Worm (Caenorhabditis elegans) whole organism, L4/young adult: Measurements from ENCODE around the gene T27A8.2.

ENCODE experiments used
- W03F9.2 ChIP-seq: fragments of 150-350 bp; optimal IDR thresholded peaks from 2 replicates; lab custom pipeline; 2014; ENCODE audit warnings: missing biosample characterization, missing genetic modification characterization
- dao-5 ChIP-seq: sonication (generic microtip); optimal IDR thresholded peaks from 2 replicates; lab custom pipeline; 2016; ENCODE audit warnings: missing genotype, missing genetic modification characterization, moderate library complexity, missing compliant biosample characterization
- him-1 ChIP-seq: sonication (generic microtip); optimal IDR thresholded peaks from 2 replicates; lab custom pipeline; 2016; ENCODE audit warnings: missing genotype, missing genetic modification reagents, missing genetic modification characterization, missing compliant biosample characterization

T27A8.2 gene

DNA sequence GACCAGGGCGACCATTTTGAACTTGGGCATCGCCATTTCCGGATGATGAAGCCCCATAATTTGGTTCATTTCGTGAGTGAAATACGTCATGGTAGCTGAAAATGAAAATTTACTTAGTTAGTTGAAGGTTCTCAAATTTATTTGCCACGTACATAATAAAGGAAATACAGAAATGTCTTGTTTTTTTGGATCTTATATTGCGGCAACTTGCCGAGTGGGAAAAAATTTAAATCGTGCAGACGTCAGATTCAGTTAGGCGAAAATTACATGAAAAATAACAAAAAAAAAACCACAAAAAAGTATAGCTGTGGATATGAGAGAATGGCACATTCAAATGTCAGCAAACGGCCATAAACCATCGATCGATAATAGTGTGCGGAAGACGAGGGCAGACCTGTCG lies at the start of gene T27A8.2:
T27A8.2 (minus strand) TSS at position 101 of the 400 bp plus-strand sequence.
- TF ChIP-seq W03F9.2 (tag; lab: Kevin White, UChicago) (no peak), dao-5 (tag; lab: Kevin White, UChicago) (no peak), him-1 (tag; lab: Kevin White, UChicago) (no peak)

DNA sequence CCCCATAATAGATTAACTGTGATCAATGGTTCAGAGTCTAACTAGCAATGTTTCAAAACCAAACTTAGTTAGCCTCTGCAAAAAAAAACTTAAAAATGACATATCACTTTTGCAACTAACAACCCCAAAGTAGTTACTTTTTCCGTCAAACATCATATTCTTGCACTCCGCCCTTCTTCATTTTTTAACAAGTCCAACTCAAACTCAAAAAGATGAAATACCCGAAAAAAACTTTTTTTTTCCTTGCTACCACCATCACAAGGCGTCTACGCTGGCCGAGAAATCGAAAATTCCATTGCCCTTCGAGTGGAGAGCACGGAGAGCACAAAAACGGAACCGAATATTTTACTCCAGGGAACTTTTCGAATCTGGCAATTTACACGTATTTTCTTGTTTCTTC lies 47.1 kb upstream of the T27A8.2 start:
- no peak for TF ChIP-seq dao-5 (tag; lab: Kevin White, UChicago)
- no peak for TF ChIP-seq W03F9.2 (tag; lab: Kevin White, UChicago)
- TF ChIP-seq him-1 (tag; lab: Kevin White, UChicago): no peak

DNA sequence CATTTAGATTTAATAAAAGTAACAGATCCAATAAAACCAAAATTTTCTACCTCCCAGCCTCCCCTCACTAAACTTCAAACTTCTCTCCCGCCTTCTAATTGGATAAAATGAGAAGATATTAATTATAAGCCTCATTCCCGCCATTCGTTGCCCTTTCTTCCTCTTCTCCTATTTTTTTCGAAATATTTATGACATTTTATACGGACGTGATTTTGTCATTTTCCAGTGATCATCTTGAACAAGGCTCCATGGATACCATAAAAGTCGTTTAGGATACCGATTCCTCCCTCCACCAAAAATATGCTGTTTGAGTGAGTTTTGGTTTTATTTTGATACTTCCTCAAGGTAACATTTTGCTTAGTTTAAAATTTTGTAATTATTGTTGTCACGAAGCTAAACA lies 44.7 kb upstream of the T27A8.2 start, which contains the start of gene ZK1073.2:
ZK1073.2 (plus strand) TSS at position 301 of the 400 bp plus-strand sequence.
- TF ChIP-seq W03F9.2 (tag; lab: Kevin White, UChicago) (no peak), dao-5 (tag; lab: Kevin White, UChicago) (no peak), him-1 (tag; lab: Kevin White, UChicago) (no peak)

DNA sequence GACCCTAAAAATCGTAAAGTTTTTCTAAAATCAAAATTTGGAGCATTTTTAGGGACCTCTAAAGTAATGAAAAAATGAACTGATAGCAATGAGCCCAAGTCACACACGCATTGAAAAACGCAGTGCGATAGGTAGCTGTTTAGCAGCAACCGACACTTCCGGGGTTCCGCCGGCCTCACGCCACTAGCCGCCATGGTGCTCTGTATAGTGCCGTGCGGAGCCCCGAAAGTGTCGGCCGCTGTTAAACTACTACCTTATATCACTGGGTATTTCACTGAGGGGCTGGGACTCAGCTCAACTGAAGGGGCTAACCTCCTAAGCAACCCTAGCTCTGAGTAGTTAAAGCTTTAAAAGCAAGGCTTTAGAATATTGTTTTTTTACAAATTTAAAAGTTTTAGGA lies 40.5 kb upstream of the T27A8.2 start:
- TF ChIP-seq W03F9.2 (tag; lab: Kevin White, UChicago) (no peak), him-1 (tag; lab: Kevin White, UChicago) (no peak), dao-5 (tag; lab: Kevin White, UChicago) (no peak)

DNA sequence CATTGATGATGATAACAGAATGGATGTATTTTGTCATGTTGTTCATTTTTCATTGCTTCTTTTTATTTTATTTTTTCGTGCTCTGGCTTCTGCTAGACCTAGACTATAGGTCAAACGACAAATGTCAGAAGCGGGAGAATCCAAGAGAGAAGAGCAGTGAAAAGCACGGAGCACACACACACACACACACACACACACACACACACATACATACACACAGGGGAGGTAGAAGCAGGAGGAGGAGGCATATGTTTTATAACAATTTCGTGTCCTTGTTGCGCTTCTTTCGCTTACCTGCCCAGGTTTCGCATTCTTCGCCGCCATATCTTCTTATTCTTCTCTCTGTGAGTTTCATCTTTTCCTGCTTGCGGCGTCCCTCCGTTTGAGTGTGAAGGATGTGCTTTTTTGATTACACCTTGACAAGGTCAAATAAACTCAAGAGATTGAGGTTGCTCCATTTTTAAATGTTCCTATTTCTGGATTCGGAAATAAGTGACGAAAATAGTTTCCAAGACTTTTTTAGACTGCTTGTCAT lies 39.4 kb upstream of the T27A8.2 start:
- TF ChIP-seq W03F9.2 (tag; lab: Kevin White, UChicago) (no peak), dao-5 (tag; lab: Kevin White, UChicago) (no peak), him-1 (tag; lab: Kevin White, UChicago) (no peak)

DNA sequence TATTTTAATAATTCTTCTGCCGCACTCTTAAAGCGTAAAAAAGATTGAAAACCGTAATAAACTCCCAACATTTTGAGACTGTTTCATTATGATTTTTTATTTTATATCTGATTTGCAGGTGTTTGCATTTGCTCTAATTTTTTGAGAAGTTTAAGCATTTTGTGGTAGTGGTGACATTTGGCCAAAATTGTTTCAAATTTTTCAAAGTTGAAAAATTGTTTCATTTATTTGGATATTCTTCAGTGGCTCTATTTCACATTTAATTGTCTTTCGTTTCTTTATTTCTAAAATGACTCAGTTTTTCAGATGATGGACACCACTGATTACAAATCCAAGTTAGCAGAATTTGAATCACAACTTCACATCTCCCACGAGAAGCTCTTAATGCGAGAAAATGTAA lies 35.6 kb upstream of the T27A8.2 start, which contains the start of gene C30F2.5:
C30F2.5 (plus strand) TSS at position 301 of the 400 bp plus-strand sequence.
- TF ChIP-seq W03F9.2 (tag; lab: Kevin White, UChicago): no peak
- no peak for TF ChIP-seq dao-5 (tag; lab: Kevin White, UChicago)
- TF ChIP-seq him-1 (tag; lab: Kevin White, UChicago): no peak

DNA sequence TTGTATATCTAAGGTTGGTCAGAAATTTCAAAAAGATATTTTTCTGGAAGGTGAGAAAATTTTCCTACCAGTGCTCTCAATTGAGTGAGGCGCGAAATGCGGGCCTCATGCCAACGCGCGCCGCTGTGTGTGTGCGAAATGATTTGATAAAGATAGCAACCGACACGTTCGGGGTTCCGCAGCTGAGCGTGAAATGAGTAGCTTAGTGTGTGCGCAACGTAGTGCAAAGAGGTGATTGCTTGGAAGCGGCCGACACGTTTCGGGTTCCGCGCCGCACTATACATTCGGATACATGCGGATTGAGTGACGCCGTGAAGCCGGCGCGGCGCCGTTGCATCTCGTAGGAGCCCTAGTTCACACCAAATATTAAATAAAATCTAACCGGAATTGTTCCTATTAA lies 32.4 kb upstream of the T27A8.2 start:
- TF ChIP-seq dao-5 (tag; lab: Kevin White, UChicago) (no peak), W03F9.2 (tag; lab: Kevin White, UChicago) (no peak), him-1 (tag; lab: Kevin White, UChicago) (no peak)

DNA sequence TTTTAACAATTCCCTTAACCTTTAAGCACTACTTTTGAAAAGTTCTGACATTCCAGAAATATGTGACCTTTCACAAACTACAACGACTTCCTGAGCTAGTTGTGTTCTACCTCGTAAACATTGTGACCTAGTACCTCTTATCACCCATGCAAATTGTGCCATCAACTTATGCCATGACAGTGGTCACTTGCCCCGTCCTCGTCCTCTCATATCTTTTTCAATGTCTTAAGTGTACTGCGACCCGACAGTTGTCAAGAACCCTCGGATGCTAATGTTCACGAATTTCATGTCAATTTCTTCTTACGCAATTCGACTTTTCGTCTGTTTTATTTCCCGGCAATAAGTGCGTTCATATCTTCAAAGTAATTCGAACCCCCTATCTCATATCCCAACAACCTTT lies 29.1 kb upstream of the T27A8.2 start:
- TF ChIP-seq him-1 (tag; lab: Kevin White, UChicago) (no peak), W03F9.2 (tag; lab: Kevin White, UChicago) (no peak), dao-5 (tag; lab: Kevin White, UChicago) (no peak)

DNA sequence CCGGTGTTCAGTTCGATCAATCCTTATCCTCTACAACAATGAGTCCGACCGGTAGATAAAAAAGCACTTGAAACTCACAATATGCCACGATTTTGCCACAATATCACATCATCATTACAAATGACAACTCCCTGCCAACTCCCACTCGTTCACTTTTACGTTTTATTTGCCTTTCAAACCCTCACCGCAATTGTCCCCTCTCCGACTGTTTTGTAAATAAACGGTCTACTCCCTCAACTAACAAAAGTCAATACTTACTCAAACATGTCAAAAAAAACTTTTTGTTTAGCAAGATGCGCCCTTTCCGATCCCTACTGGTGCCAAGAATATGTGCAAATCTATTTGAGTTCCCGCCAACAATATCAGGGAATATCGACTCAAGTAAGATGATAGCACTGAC lies 26.3 kb upstream of the T27A8.2 start, which contains the start of gene C30F2.2:
C30F2.2 (minus strand) TSS at position 122 of the 400 bp plus-strand sequence.
- TF ChIP-seq him-1 (tag; lab: Kevin White, UChicago): no peak
- TF ChIP-seq W03F9.2 (tag; lab: Kevin White, UChicago): no peak
- TF ChIP-seq dao-5 (tag; lab: Kevin White, UChicago): no peak

DNA sequence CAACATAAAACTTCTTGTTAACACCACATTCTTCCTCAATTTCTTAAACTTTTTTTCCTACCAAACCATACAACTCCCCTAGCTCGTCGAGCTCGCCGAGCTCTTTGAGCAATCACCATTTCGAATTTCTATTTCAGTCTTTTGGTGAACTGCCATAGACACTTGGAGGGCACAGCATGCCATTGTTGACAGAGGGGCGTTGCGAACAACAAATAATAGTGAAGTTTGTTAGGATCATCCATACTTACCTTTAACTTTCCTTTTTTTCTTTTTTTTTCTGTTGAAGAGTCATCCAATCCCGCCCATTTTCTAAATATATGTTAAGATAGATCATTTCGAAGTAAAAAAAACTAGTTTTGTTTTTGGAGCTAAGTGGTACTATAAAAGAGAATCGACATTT lies 23.3 kb upstream of the T27A8.2 start, which contains the start of gene idpp-14:
idpp-14 (plus strand) TSS at position 324 of the 400 bp plus-strand sequence.
- no peak for TF ChIP-seq dao-5 (tag; lab: Kevin White, UChicago)
- no peak for TF ChIP-seq him-1 (tag; lab: Kevin White, UChicago)
- no peak for TF ChIP-seq W03F9.2 (tag; lab: Kevin White, UChicago)

DNA sequence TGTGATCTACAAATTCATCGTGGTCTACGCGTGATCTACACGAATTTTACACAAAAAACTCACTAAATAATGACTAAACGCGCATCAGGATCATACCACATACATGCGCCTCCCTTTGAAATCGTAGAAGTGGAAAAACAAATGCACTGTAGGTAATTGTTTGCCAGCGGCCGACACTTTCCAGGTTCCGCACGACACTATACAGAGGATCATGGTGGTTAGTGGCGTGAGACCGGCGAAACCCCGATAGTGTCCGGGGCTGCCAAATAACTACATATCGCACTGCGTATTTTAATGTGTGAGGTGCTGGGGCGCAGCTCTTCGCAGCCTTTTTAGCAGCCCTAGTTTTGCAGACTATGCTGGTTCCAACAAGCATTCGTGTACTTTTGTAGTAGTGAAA lies 19.9 kb upstream of the T27A8.2 start:
- TF ChIP-seq him-1 (tag; lab: Kevin White, UChicago): no peak
- no peak for TF ChIP-seq dao-5 (tag; lab: Kevin White, UChicago)
- no peak for TF ChIP-seq W03F9.2 (tag; lab: Kevin White, UChicago)

DNA sequence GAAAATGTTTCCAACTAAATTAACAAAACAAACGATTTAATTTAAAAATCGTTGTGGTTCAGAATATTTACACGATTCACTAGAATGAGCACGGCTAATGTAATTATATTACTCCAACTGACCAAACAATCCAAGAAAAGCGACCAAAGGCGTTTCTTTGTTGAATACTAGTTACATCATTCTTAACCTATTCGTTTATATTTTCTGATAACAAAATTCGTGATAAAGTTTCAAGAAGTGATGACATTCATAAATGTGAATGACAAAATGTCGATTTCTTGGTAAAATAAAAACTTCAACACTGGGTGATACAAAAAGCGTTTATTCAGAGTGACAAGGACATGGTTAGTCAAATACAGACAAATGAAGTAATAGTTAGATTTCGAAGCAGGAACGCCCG lies 17.7 kb upstream of the T27A8.2 start, which contains the start of gene C30F2.4:
C30F2.4 (minus strand) TSS at position 101 of the 400 bp plus-strand sequence.
- TF ChIP-seq W03F9.2 (tag; lab: Kevin White, UChicago) (no peak), dao-5 (tag; lab: Kevin White, UChicago) (no peak), him-1 (tag; lab: Kevin White, UChicago) (no peak)

DNA sequence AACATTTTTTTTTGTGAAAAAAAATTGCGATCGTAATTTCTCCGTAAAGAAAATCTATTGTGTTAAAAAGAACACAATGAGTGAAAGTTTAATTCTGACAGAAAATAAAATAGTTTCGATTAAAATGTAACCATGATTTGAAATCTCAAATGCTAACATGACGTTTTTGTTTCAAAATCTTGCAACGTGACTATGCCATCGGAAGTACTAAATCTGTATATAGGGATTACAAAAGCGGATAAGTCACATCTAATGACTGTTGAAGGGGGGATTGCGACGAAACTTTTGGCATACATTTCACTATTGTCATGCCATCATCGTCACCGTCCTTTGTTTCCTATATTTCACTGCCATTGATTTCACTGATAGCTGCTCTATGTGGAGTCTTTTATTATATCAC lies 13.8 kb upstream of the T27A8.2 start, which contains the start of gene col-187:
col-187 (plus strand) TSS at position 301 of the 400 bp plus-strand sequence.
- TF ChIP-seq him-1 (tag; lab: Kevin White, UChicago): no peak
- TF ChIP-seq dao-5 (tag; lab: Kevin White, UChicago): no peak
- TF ChIP-seq W03F9.2 (tag; lab: Kevin White, UChicago): no peak

DNA sequence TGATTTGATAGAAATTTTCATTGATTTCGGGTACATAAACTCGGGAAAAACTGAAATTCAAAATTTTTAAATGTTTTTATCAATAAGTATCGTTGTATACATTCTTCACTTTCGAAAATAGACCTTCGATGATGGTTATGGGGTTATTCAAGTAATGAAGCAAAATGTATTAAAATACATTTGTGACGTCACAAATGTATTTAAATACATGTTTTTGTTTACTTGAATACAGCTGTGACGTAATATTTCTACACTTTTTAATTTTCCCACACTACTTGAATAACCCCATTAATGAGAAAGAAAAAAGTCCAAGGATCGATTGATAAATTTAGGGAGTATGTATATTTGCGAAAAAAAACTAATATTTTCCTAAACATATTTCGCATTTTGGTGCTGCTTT lies 9.2 kb upstream of the T27A8.2 start:
- TF ChIP-seq him-1 (tag; lab: Kevin White, UChicago) (no peak), W03F9.2 (tag; lab: Kevin White, UChicago) (no peak), dao-5 (tag; lab: Kevin White, UChicago) (no peak)
